Worm (Caenorhabditis elegans): Measurements from ENCODE around the gene prdm-14.

prdm-14 gene

ce11 chrX:9011471-9011870 lies 34.5 kb upstream of the prdm-14 start:
- TF ChIP-seq gmeb-2 (tag; optimal IDR thresholded peaks at IDR 0.05) (no peak), Y22D7AL.16 (tag; optimal IDR thresholded peaks at IDR 0.05) (no peak), hlh-15 (tag; optimal IDR thresholded peaks at IDR 0.05) (no peak), ttx-3 (tag; optimal IDR thresholded peaks at IDR 0.05) (no peak), ceh-18 (tag; optimal IDR thresholded peaks at IDR 0.05) (no peak), ref-2 (tag; optimal IDR thresholded peaks at IDR 0.05) (no peak), ceh-31 (tag; optimal IDR thresholded peaks at IDR 0.05) (no peak), F13H6.1 (tag; optimal IDR thresholded peaks at IDR 0.05) (no peak), elt-2 (tag; optimal IDR thresholded peaks at IDR 0.05) (no peak), fkh-10 (GFP tag; optimal IDR thresholded peaks at IDR 0.05) (no peak), rnt-1 (tag; optimal IDR thresholded peaks at IDR 0.05) (no peak), K09A11.1 (tag; optimal IDR thresholded peaks at IDR 0.05; ENCODE audit: insufficient read depth) (no peak)

DNA sequence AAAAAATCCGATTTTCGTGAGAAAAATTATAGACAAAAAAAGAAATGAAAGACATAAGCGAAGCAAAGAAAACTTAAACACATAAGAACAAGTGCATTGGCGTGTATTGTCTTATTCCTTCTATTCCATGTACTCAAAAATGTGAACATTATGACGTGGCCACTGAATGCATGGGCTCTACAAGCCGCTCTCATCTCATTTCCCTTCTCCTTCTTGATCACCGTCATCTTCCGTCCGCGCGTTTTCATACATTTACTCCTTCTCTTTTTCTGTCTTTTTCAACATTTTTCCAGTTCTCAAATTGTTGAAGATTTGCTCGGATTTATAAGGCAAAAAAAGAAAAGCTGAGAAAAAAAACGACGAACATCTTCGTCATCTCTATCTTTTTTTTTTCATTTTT lies 31.6 kb upstream of the prdm-14 start:
- no peak for TF ChIP-seq C08G9.2 (tag; optimal IDR thresholded peaks at IDR 0.05)
- TF ChIP-seq lim-6 (tag; optimal IDR thresholded peaks at IDR 0.05), result no peak
- TF ChIP-seq pat-9 (tag; optimal IDR thresholded peaks at IDR 0.05), result no peak
- no peak for TF ChIP-seq hlh-15 (tag; optimal IDR thresholded peaks at IDR 0.05)
- no peak for TF ChIP-seq ceh-14 (tag; optimal IDR thresholded peaks at IDR 0.05)
- TF ChIP-seq dmd-4 (tag; optimal IDR thresholded peaks at IDR 0.05; ENCODE audit: borderline replicate concordance), result no peak
- no peak for TF ChIP-seq tbx-7 (tag; optimal IDR thresholded peaks at IDR 0.05)
- no peak for TF ChIP-seq mec-3 (tag; optimal IDR thresholded peaks at IDR 0.05; ENCODE audit: borderline replicate concordance)
- no peak for TF ChIP-seq pax-1 (tag; optimal IDR thresholded peaks at IDR 0.05)
- no peak for TF ChIP-seq unc-3 (GFP tag; conservative IDR thresholded peaks at IDR 0.05)
- TF ChIP-seq unc-3 (tag; optimal IDR thresholded peaks at IDR 0.05), result no peak
- no peak for TF ChIP-seq pros-1 (tag; optimal IDR thresholded peaks at IDR 0.05)

- TF ChIP-seq ceh-9 (tag; optimal IDR thresholded peaks at IDR 0.05) (no peak), C38D4.7 (GFP tag; optimal IDR thresholded peaks at IDR 0.05) (no peak), ceh-34 (tag; optimal IDR thresholded peaks at IDR 0.05) (no peak), ceh-6 (GFP tag; optimal IDR thresholded peaks at IDR 0.05) (no peak), ets-4 (tag; optimal IDR thresholded peaks at IDR 0.05) (no peak), pat-9 (tag; optimal IDR thresholded peaks at IDR 0.05) (no peak), nhr-232 (tag; optimal IDR thresholded peaks at IDR 0.05) (no peak), ceh-48 (tag; optimal IDR thresholded peaks at IDR 0.05) (no peak), hlh-15 (tag; optimal IDR thresholded peaks at IDR 0.05) (no peak)
Measured at ce11 chrX:9015420-9015819, 30.6 kb upstream of the prdm-14 start, which contains the start of gene T25B6.4. T25B6.4 (plus strand) TSS chrX:9015720.

- TF ChIP-seq ceh-30 (tag; optimal IDR thresholded peaks at IDR 0.05) (no peak), mec-3 (tag; optimal IDR thresholded peaks at IDR 0.05; ENCODE audit: borderline replicate concordance) (no peak), ztf-16 (tag; optimal IDR thresholded peaks at IDR 0.05) (no peak), unc-86 (tag; optimal IDR thresholded peaks at IDR 0.05) (no peak), fax-1 (tag; optimal IDR thresholded peaks at IDR 0.05) (no peak)
Measured at ce11 chrX:9021645-9022044, 24.4 kb upstream of the prdm-14 start, which contains the start of gene T25B6.5. T25B6.5 (minus strand) TSS chrX:9021745.

ce11 chrX:9022779-9023178 lies 23.2 kb upstream of the prdm-14 start, which contains the start of gene T25B6.6:
T25B6.6 (minus strand) TSS chrX:9022879.
- no peak for TF ChIP-seq npax-4 (tag; optimal IDR thresholded peaks at IDR 0.05)
- TF ChIP-seq ceh-48 (tag; optimal IDR thresholded peaks at IDR 0.05), result no peak
- TF ChIP-seq unc-42 (tag; optimal IDR thresholded peaks at IDR 0.05), result no peak
- TF ChIP-seq unc-55 (GFP tag; optimal IDR thresholded peaks at IDR 0.05), result no peak
- TF ChIP-seq nhr-232 (tag; optimal IDR thresholded peaks at IDR 0.05), result no peak
- no peak for TF ChIP-seq nfya-1 (tag; optimal IDR thresholded peaks at IDR 0.05)
- TF ChIP-seq unc-86 (tag; optimal IDR thresholded peaks at IDR 0.05), result no peak
- no peak for TF ChIP-seq pros-1 (tag; optimal IDR thresholded peaks at IDR 0.05)
- no peak for TF ChIP-seq hlh-6 (tag; optimal IDR thresholded peaks at IDR 0.05)
- TF ChIP-seq tbx-7 (tag; optimal IDR thresholded peaks at IDR 0.05), result no peak
- no peak for TF ChIP-seq mec-3 (tag; optimal IDR thresholded peaks at IDR 0.05; ENCODE audit: borderline replicate concordance)
